Worm (Caenorhabditis elegans) whole organism, L1 larva: Measurements from ENCODE around the gene R12B2.6.

ENCODE experiments used
- C04F5.9 ChIP-seq: sonication (generic microtip); optimal IDR thresholded peaks from 2 replicates; lab custom pipeline; 2016; ENCODE audit warnings: missing genetic modification characterization, missing compliant biosample characterization
- F16B12.6 ChIP-seq: fragments of 150-350 bp; optimal IDR thresholded peaks from 2 replicates; lab custom pipeline; 2014; ENCODE audit warnings: missing biosample characterization, missing genetic modification characterization
- ceh-63 ChIP-seq: fragments of 200-800 bp; sonication (Bioruptor generic); optimal IDR thresholded peaks from 2 replicates; lab custom pipeline; 2018; ENCODE audit warnings: mild to moderate bottlenecking, missing genetic modification characterization, missing compliant biosample characterization
- ceh-82 ChIP-seq, 3 experiments: fragments of 150-350 bp in 1 of 3; sonication (generic microtip) in 2 of 3; optimal IDR thresholded peaks; 2 replicates each; lab custom pipeline; 2014 to 2017; ENCODE audit warnings: missing biosample characterization in 3 of 3, missing genetic modification characterization in 3 of 3
- ces-1 ChIP-seq: fragments of 150-350 bp; optimal IDR thresholded peaks from 2 replicates; lab custom pipeline; 2014; ENCODE audit warnings: missing biosample characterization, missing genetic modification reagents, missing genetic modification characterization
- dpl-1 ChIP-seq, 3 experiments: fragments of 150-350 bp in 2 of 3; sonication (generic microtip) in 1 of 3; optimal IDR thresholded peaks; 2 replicates each; lab custom pipeline; 2014 to 2017; ENCODE audit warnings: missing biosample characterization in 3 of 3, missing genetic modification characterization in 3 of 3, missing genetic modification reagents in 3 of 3
- dsc-1 ChIP-seq: sonication (generic microtip); optimal IDR thresholded peaks from 2 replicates; lab custom pipeline; 2016; ENCODE audit warnings: mild to moderate bottlenecking, missing genetic modification characterization, missing compliant biosample characterization
- efl-1 ChIP-seq, 4 experiments: fragments of 150-350 bp; optimal IDR thresholded peaks in 3 of 4; peaks in 1 of 4; 1 replicate in 1 of 4; 2 replicates in 3 of 4; lab custom pipeline; 2014; ENCODE audit warnings: missing biosample characterization in 2 of 4, missing genetic modification characterization in 2 of 4, missing genetic modification reagents in 2 of 4
- egl-27 ChIP-seq, 2 experiments: fragments of 150-350 bp in 1 of 2; sonication (generic microtip); optimal IDR thresholded peaks; 3 replicates each; lab custom pipeline; 2017 to 2018; ENCODE audit warnings: missing biosample characterization in 2 of 2, missing genetic modification characterization in 2 of 2, missing genetic modification reagents in 2 of 2
- elt-2 ChIP-seq: sonication (generic microtip); optimal IDR thresholded peaks from 2 replicates; lab custom pipeline; 2016; ENCODE audit warnings: missing genetic modification characterization, mild to moderate bottlenecking, inconsistent platforms, missing compliant biosample characterization, missing genetic modification reagents
- ets-5 ChIP-seq: fragments of 200-800 bp; sonication (Bioruptor generic); IDR thresholded peaks from 2 replicates; pipeline ENCODE4 v1.3.6; 2022; ENCODE audit warnings: missing genetic modification characterization, missing compliant biosample characterization
- fkh-8 ChIP-seq: sonication (generic microtip); optimal IDR thresholded peaks from 2 replicates; lab custom pipeline; 2016; ENCODE audit warnings: mild to moderate bottlenecking, missing genetic modification characterization, missing compliant biosample characterization
- fos-1 ChIP-seq: fragments of 150-350 bp; optimal IDR thresholded peaks from 2 replicates; lab custom pipeline; 2014; ENCODE audit warnings: missing biosample characterization, missing genetic modification characterization
- grh-1 ChIP-seq: fragments of 200-800 bp; sonication (Bioruptor generic); IDR thresholded peaks from 2 replicates; pipeline ENCODE4 v1.3.6; 2022; ENCODE audit warnings: missing genetic modification reagents, missing genetic modification characterization, missing compliant biosample characterization
- hlh-4 ChIP-seq: sonication (generic microtip); optimal IDR thresholded peaks from 2 replicates; lab custom pipeline; 2016; ENCODE audit warnings: mild to moderate bottlenecking, missing genetic modification characterization, missing compliant biosample characterization
- irx-1 ChIP-seq: sonication (generic microtip); optimal IDR thresholded peaks from 2 replicates; lab custom pipeline; 2016; ENCODE audit warnings: missing genetic modification characterization, missing compliant biosample characterization
- isw-1 ChIP-seq: fragments of 200-800 bp; sonication (Bioruptor generic); IDR thresholded peaks from 2 replicates; pipeline ENCODE4 v1.3.6; 2022; ENCODE audit warnings: missing genetic modification characterization, missing compliant biosample characterization
- jun-1 ChIP-seq: fragments of 150-350 bp; optimal IDR thresholded peaks from 2 replicates; lab custom pipeline; 2014; ENCODE audit warnings: missing biosample characterization, missing genetic modification reagents, missing genetic modification characterization
- lin-13 ChIP-seq: fragments of 150-350 bp; optimal IDR thresholded peaks from 2 replicates; lab custom pipeline; 2014; ENCODE audit warnings: missing biosample characterization, missing genetic modification reagents, missing genetic modification characterization
- lin-14 ChIP-seq: fragments of 200-800 bp; sonication (Bioruptor generic); optimal IDR thresholded peaks from 2 replicates; lab custom pipeline; 2018; ENCODE audit warnings: mild to moderate bottlenecking, missing genetic modification characterization, moderate library complexity, missing compliant biosample characterization
- lin-15B ChIP-seq: fragments of 150-350 bp; sonication (generic microtip); optimal IDR thresholded peaks from 3 replicates; lab custom pipeline; 2014; ENCODE audit warnings: missing biosample characterization, missing genetic modification characterization
- lin-35 ChIP-seq, 2 experiments: fragments of 150-350 bp; optimal IDR thresholded peaks; 2 replicates each; lab custom pipeline; 2014; ENCODE audit warnings: missing biosample characterization in 2 of 2, missing genetic modification characterization in 2 of 2, missing genetic modification reagents in 2 of 2
- lin-39 ChIP-seq: fragments of 150-350 bp; optimal IDR thresholded peaks from 2 replicates; lab custom pipeline; 2014; ENCODE audit warnings: missing biosample characterization, missing genetic modification reagents, missing genetic modification characterization
- lsy-2 ChIP-seq, 2 experiments: fragments of 150-350 bp; optimal IDR thresholded peaks; 2 replicates each; lab custom pipeline; 2014; ENCODE audit warnings: missing biosample characterization in 2 of 2, missing genetic modification characterization in 2 of 2
- mab-9 ChIP-seq: fragments of 200-800 bp; sonication (Bioruptor generic); IDR thresholded peaks from 2 replicates; pipeline ENCODE4 v1.3.6; 2022; ENCODE audit warnings: missing genetic modification reagents, missing genetic modification characterization, missing compliant biosample characterization
- mdl-1 ChIP-seq, 2 experiments: fragments of 150-350 bp; optimal IDR thresholded peaks; 2 replicates each; lab custom pipeline; 2014 to 2017; ENCODE audit warnings: missing biosample characterization in 2 of 2, missing genetic modification characterization in 2 of 2, inconsistent platforms in 1 of 2
- mep-1 ChIP-seq: fragments of 150-350 bp; optimal IDR thresholded peaks from 2 replicates; lab custom pipeline; 2014; ENCODE audit warnings: missing biosample characterization, missing genetic modification characterization
- nhr-12 ChIP-seq: sonication (generic microtip); optimal IDR thresholded peaks from 2 replicates; lab custom pipeline; 2017; ENCODE audit warnings: missing biosample characterization, missing genetic modification characterization
- nhr-19 ChIP-seq: fragments of 200-800 bp; sonication (Bioruptor generic); conservative IDR thresholded peaks from 2 replicates; pipeline ENCODE4 v1.3.6; 2022; ENCODE audit warnings: missing genetic modification characterization, missing compliant biosample characterization
- nhr-20 ChIP-seq: sonication (generic microtip); optimal IDR thresholded peaks from 2 replicates; lab custom pipeline; 2016; ENCODE audit warnings: mild to moderate bottlenecking, missing genetic modification characterization, missing compliant biosample characterization
- nhr-237 ChIP-seq: fragments of 150-350 bp; optimal IDR thresholded peaks from 2 replicates; lab custom pipeline; 2014; ENCODE audit warnings: missing biosample characterization, missing genetic modification characterization
- nhr-28 ChIP-seq: fragments of 150-350 bp; optimal IDR thresholded peaks from 2 replicates; lab custom pipeline; 2014; ENCODE audit warnings: missing biosample characterization, missing genetic modification characterization
- nhr-47 ChIP-seq: sonication (generic microtip); optimal IDR thresholded peaks from 2 replicates; lab custom pipeline; 2016; ENCODE audit warnings: mild to moderate bottlenecking, missing genetic modification characterization, moderate library complexity, missing compliant biosample characterization
- nhr-71 ChIP-seq: sonication (generic microtip); optimal IDR thresholded peaks from 2 replicates; lab custom pipeline; 2016; ENCODE audit warnings: mild to moderate bottlenecking, missing genetic modification characterization, moderate library complexity, missing compliant biosample characterization
- nhr-77 ChIP-seq: fragments of 150-350 bp; optimal IDR thresholded peaks from 2 replicates; lab custom pipeline; 2014; ENCODE audit warnings: missing biosample characterization, missing genetic modification characterization
- nhr-85 ChIP-seq: sonication (generic microtip); peaks from one replicate; lab custom pipeline; 2016; ENCODE audit warnings: missing genetic modification characterization, inconsistent platforms, missing compliant biosample characterization
- pqm-1 ChIP-seq: sonication (generic microtip); optimal IDR thresholded peaks from 3 replicates; lab custom pipeline; 2017; ENCODE audit warnings: missing biosample characterization, missing genetic modification characterization
- rnt-1 ChIP-seq: sonication (generic microtip); optimal IDR thresholded peaks from 2 replicates; lab custom pipeline; 2016; ENCODE audit warnings: mild to moderate bottlenecking, missing genetic modification characterization, moderate library complexity, missing compliant biosample characterization
- skn-1 ChIP-seq: fragments of 150-350 bp; optimal IDR thresholded peaks from 2 replicates; lab custom pipeline; 2014; ENCODE audit warnings: missing biosample characterization, missing genetic modification characterization
- snu-23 ChIP-seq: sonication (generic microtip); optimal IDR thresholded peaks from 2 replicates; lab custom pipeline; 2016; ENCODE audit warnings: missing genetic modification characterization, missing compliant biosample characterization
- sptf-1 ChIP-seq: fragments of 150-350 bp; optimal IDR thresholded peaks from 2 replicates; lab custom pipeline; 2014; ENCODE audit warnings: missing biosample characterization, missing genetic modification characterization
- sup-37 ChIP-seq: fragments of 200-800 bp; sonication (Bioruptor generic); optimal IDR thresholded peaks from 2 replicates; lab custom pipeline; 2018; ENCODE audit warnings: mild to moderate bottlenecking, missing genetic modification characterization, missing compliant biosample characterization
- tbx-2 ChIP-seq: sonication (generic microtip); optimal IDR thresholded peaks from 2 replicates; lab custom pipeline; 2016; ENCODE audit warnings: missing genetic modification characterization, missing compliant biosample characterization
- unc-62 ChIP-seq: fragments of 150-350 bp; optimal IDR thresholded peaks from 2 replicates; lab custom pipeline; 2014; ENCODE audit warnings: missing biosample characterization, missing genetic modification reagents, missing genetic modification characterization
- unc-98 ChIP-seq: fragments of 200-800 bp; sonication (Bioruptor generic); IDR thresholded peaks from 2 replicates; pipeline ENCODE4 v1.3.6; 2022; ENCODE audit warnings: missing genetic modification characterization, missing compliant biosample characterization
- vab-15 ChIP-seq: sonication (generic microtip); optimal IDR thresholded peaks from 2 replicates; lab custom pipeline; 2017; ENCODE audit warnings: missing genotype, mild to moderate bottlenecking, missing genetic modification characterization, missing compliant biosample characterization
- xbp-1 ChIP-seq: sonication (generic microtip); optimal IDR thresholded peaks from 2 replicates; lab custom pipeline; 2016; ENCODE audit warnings: missing genetic modification characterization, missing compliant biosample characterization
- zag-1 ChIP-seq: fragments of 150-350 bp; optimal IDR thresholded peaks from 2 replicates; lab custom pipeline; 2014; ENCODE audit warnings: missing biosample characterization, missing genetic modification characterization

The R12B2.6 gene

DNA sequence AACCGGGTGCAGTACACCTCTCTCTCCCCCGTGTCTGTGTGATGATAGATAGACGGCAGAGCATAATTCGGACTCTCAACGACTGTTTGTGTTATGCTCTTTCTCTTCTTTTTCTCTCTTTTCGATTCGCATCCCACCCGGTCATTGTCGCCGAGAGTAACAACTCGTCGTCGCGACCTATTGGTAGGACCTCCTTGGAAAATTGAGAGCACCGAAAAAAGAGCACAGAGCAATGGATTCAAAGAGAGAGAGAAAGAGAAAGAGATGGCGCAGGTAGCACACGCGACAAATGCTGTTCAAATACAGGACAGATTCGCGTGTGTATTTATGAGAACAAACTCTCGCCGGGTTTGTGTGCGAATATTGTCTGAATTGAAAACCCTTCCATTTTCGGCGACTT, 9.7 kb upstream of the R12B2.6 start:
- TF ChIP-seq sptf-1 (tag; lab: Kevin White, UChicago) (no peak), efl-1 (optimal IDR thresholded peaks at IDR 0.05; lab: Kevin White, UChicago) (peak in 1 of 2 experiments; percentile 4), efl-1 (GFP tag; optimal IDR thresholded peaks at IDR 0.05 in 1 of 2; lab: Kevin White, UChicago) (peak in 1 of 2 experiments; percentile 94), nhr-47 (tag; lab: Kevin White, UChicago) (peak; percentile 13), nhr-19 (GFP tag; lab: Robert Waterston, UW) (0 out of 2 replicates have a peak, but pooled peaks have one; percentile 2), nhr-12 (no peak), lin-15B (tag; lab: Kevin White, UChicago) (no peak), isw-1 (no peak), ceh-63 (no peak), ces-1 (GFP tag; lab: Kevin White, UChicago) (no peak), pqm-1 (no peak), lin-35 (GFP tag; optimal IDR thresholded peaks at IDR 0.05; lab: Kevin White, UChicago) (no peak), fkh-8 (peak; percentile 10), ceh-82 (tag; optimal IDR thresholded peaks at IDR 0.05; lab: Kevin White, UChicago) (no peak), lsy-2 (tag; optimal IDR thresholded peaks at IDR 0.05; lab: Kevin White, UChicago) (peak in 1 of 2 experiments; percentile 31), rnt-1 (tag; lab: Kevin White, UChicago) (peak; percentile 18), fos-1 (tag; lab: Kevin White, UChicago) (no peak), skn-1 (tag; lab: Kevin White, UChicago) (peak; percentile 19), jun-1 (tag; lab: Kevin White, UChicago) (no peak), nhr-20 (tag; lab: Kevin White, UChicago) (peak; percentile 34), egl-27 (tag; optimal IDR thresholded peaks at IDR 0.05; lab: Kevin White, UChicago) (no peak), nhr-77 (peak; percentile 11), dsc-1 (no peak), nhr-71 (peak; percentile 70), mdl-1 (tag; optimal IDR thresholded peaks at IDR 0.05; lab: Kevin White, UChicago) (peak in 1 of 2 experiments; percentile 62), lin-14 (GFP tag; lab: Kevin White, UChicago) (peak; percentile 75), vab-15 (no peak), snu-23 (GFP tag; lab: Kevin White, UChicago) (no peak), F16B12.6 (no peak), lin-13 (no peak), mep-1 (tag; lab: Kevin White, UChicago) (peak; percentile 40), tbx-2 (peak; percentile 55)

DNA sequence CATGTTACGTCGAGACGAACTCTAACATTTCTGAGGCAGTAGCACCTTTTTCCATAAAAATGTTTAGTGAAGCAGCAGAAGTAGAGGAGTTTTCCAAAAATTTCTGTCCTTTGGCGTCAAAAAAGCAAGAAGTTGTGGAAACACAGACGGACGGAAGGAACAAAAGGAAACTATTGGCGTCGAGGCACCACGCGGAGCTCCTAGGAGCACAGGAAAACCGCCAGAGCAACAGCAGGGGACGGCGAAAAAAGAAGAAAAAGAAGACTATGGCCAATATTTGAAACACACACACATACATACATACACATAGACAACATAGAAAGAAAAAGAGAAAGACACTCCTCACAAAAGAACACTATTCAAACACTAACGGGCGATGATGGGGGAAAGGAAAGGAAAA, 9.0 kb upstream of the R12B2.6 start:
- TF ChIP-seq nhr-237 (tag; lab: Kevin White, UChicago): no peak
- TF ChIP-seq lin-35 (GFP tag; optimal IDR thresholded peaks at IDR 0.05; lab: Kevin White, UChicago): peak in 1 of 2 experiments; percentile 4
- peak; percentile 53 for TF ChIP-seq lin-14 (GFP tag; lab: Kevin White, UChicago)
- no peak for TF ChIP-seq unc-62 (GFP tag; lab: Kevin White, UChicago)
- TF ChIP-seq nhr-85 (tag; lab: Kevin White, UChicago): peak; percentile 44
- peak; percentile 9 for TF ChIP-seq nhr-71
- no peak for TF ChIP-seq unc-98 (GFP tag; lab: Robert Waterston, UW)
- TF ChIP-seq grh-1: 0 out of 2 replicates have a peak, but pooled peaks have one; percentile 27
- no peak for TF ChIP-seq efl-1 (optimal IDR thresholded peaks at IDR 0.05; lab: Kevin White, UChicago)
- peak in 1 of 2 experiments; percentile 51 for TF ChIP-seq efl-1 (GFP tag; optimal IDR thresholded peaks at IDR 0.05 in 1 of 2; lab: Kevin White, UChicago)
- TF ChIP-seq dpl-1 (GFP tag; optimal IDR thresholded peaks at IDR 0.05; lab: Kevin White, UChicago): peak in 1 of 3 experiments; percentile 5

DNA sequence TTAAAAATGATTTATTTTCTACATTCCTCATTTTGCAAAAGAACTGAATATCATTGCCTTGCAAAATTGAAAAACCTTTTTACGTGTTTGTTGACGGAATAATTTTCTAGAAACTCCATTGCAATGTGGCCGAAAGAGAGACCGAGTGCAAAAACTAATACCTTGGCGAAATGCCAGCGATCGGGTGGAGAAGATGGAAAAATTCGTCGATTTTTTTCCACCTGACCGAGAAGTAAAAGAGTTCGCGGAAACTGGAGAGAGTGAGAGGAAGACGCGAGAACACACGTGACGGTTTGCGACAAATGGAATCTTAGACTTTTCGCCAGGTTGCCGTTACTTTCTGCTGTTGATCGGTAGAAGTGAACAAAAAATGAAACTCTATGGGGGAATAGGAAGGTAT, 7.7 kb upstream of the R12B2.6 start:
- peak in 1 of 2 experiments; percentile 74 for TF ChIP-seq lsy-2 (tag; optimal IDR thresholded peaks at IDR 0.05; lab: Kevin White, UChicago)
- no peak for TF ChIP-seq zag-1 (tag; lab: Kevin White, UChicago)
- no peak for TF ChIP-seq hlh-4 (tag; lab: Kevin White, UChicago)
- peak; percentile 58 for TF ChIP-seq nhr-19 (GFP tag; lab: Robert Waterston, UW)
- no peak for TF ChIP-seq mab-9 (GFP tag; lab: Robert Waterston, UW)
- TF ChIP-seq rnt-1 (tag; lab: Kevin White, UChicago): peak; percentile 26
- no peak for TF ChIP-seq irx-1 (tag; lab: Kevin White, UChicago)
- TF ChIP-seq nhr-71: peak; percentile 78
- no peak for TF ChIP-seq elt-2 (tag; lab: Kevin White, UChicago)
- no peak for TF ChIP-seq lin-39
- TF ChIP-seq C04F5.9 (tag; lab: Kevin White, UChicago): no peak
- TF ChIP-seq grh-1: 0 out of 2 replicates have a peak, but pooled peaks have one; percentile 10
- no peak for TF ChIP-seq ets-5
- TF ChIP-seq nhr-85 (tag; lab: Kevin White, UChicago): peak; percentile 92
- TF ChIP-seq mdl-1 (tag; optimal IDR thresholded peaks at IDR 0.05; lab: Kevin White, UChicago): peak in 1 of 2 experiments; percentile 92
- TF ChIP-seq nhr-77: no peak
- peak in 2 of 3 experiments; percentile 31 to 37 for TF ChIP-seq dpl-1 (GFP tag; optimal IDR thresholded peaks at IDR 0.05; lab: Kevin White, UChicago)
- TF ChIP-seq nhr-28 (tag; lab: Kevin White, UChicago): no peak
- TF ChIP-seq lin-13: peak; percentile 46
- TF ChIP-seq xbp-1 (tag; lab: Kevin White, UChicago): peak; percentile 7
- TF ChIP-seq sup-37: no peak
- no peak for TF ChIP-seq unc-98 (GFP tag; lab: Robert Waterston, UW)
- TF ChIP-seq tbx-2: peak; percentile 46
